Fruit fly (Drosophila melanogaster) whole organism, prepupa: ENCODE measurements around the gene ClpP.

Experiments
- Blimp-1 ChIP-seq: fragments of 200-800 bp; sonication (Bioruptor generic); optimal IDR thresholded peaks from 3 replicates; lab custom pipeline; 2017; ENCODE audit warnings: missing biosample characterization, missing genetic modification characterization, mild to moderate bottlenecking, moderate library complexity, missing genetic modification reagents
- CG1621 ChIP-seq: fragments of 200-800 bp; sonication (Bioruptor generic); optimal IDR thresholded peaks from 3 replicates; lab custom pipeline; 2018; ENCODE audit warnings: missing biosample characterization, mild to moderate bottlenecking, missing genetic modification characterization
- CG8119 ChIP-seq: fragments of 200-800 bp; sonication (Bioruptor generic); IDR thresholded peaks from 3 replicates; pipeline ENCODE4 v1.3.6; 2022; ENCODE audit warnings: missing biosample characterization, missing genetic modification characterization
- Eip75B ChIP-seq: fragments of 200-800 bp; sonication (Bioruptor generic); optimal IDR thresholded peaks from 3 replicates; lab custom pipeline; 2016; ENCODE audit warnings: missing biosample characterization, missing genetic modification characterization
- Gug ChIP-seq: fragments of 200-800 bp; sonication (Bioruptor generic); IDR thresholded peaks from 2 replicates; pipeline ENCODE4 v1.3.6; 2022; ENCODE audit warnings: missing biosample characterization, missing genetic modification characterization
- Hr39 ChIP-seq: fragments of 200-800 bp; sonication (Bioruptor generic); optimal IDR thresholded peaks from 2 replicates; lab custom pipeline; 2016; ENCODE audit warnings: missing biosample characterization, missing genetic modification characterization
- Hr4 ChIP-seq: fragments of 200-800 bp; sonication (Bioruptor generic); optimal IDR thresholded peaks from 3 replicates; lab custom pipeline; 2016; ENCODE audit warnings: missing biosample characterization, missing genetic modification characterization
- Lpt ChIP-seq: fragments of 200-800 bp; sonication (Bioruptor generic); optimal IDR thresholded peaks from 3 replicates; lab custom pipeline; 2016; ENCODE audit warnings: missing biosample characterization, missing genetic modification characterization
- acj6 ChIP-seq: fragments of 200-800 bp; sonication (Bioruptor generic); optimal IDR thresholded peaks from 3 replicates; lab custom pipeline; 2016; ENCODE audit warnings: missing biosample characterization, missing genetic modification characterization
- ss ChIP-seq, 2 experiments: fragments of 200-800 bp; sonication (Bioruptor generic); optimal IDR thresholded peaks; 2 replicates in 1 of 2; 3 replicates in 1 of 2; lab custom pipeline; 2017 to 2018; ENCODE audit warnings: mild to moderate bottlenecking in 2 of 2, missing biosample characterization in 2 of 2, missing genetic modification characterization in 2 of 2, moderate library complexity in 1 of 2

DNA sequence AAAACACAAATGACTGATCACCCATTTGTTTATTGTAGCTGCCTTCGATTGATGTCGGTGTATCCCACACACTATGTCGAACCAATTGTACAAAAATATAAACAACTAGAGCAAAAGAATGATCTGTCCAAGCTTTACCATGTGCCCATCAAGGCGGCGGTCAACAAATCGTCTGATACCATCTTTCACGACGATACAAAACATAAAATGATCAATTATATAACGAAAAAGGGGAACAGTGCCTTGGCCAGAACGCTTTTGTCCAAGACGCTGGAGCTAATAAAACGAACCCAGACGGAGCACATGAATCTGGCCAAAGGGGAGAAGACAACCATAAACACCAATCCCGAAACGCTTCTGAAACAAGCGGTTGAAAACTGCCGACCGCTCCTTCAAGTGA, 30.2 kb downstream of the ClpP start:
- TF ChIP-seq Hr39 (GFP tag; lab: Kevin White, UChicago) (no peak), Gug (GFP tag; lab: Robert Waterston, UW) (no peak), acj6 (GFP tag; lab: Kevin White, UChicago) (no peak), ss (GFP tag; optimal IDR thresholded peaks at IDR 0.05; lab: Kevin White, UChicago) (no peak), Blimp-1 (no peak), Hr4 (no peak), CG8119 (no peak), Lpt (GFP tag; lab: Kevin White, UChicago) (no peak), Eip75B (GFP tag; lab: Kevin White, UChicago) (no peak), CG1621 (no peak)
